Worm (Caenorhabditis elegans): ENCODE results near the gene pkc-2.

DNA sequence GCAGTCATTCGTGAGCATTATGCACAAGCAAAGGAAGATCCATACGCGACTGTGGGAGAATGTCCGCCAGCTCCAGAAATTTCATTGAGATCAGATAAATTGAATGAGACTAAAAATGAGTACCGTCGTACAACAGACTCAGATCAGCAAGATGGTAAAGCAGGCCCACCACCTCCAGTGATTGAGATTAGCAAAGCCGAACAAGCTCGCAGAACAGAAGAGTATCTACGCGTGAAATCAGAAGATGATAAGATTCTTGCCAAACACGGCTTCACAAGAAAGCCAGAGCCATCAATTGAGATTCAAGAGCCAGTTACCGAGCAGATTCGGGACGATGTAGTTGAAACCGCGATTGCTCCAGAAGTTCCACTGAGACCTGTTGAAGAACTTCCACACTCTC lies 53.3 kb downstream of the pkc-2 start:
- TF ChIP-seq ttx-3 (tag; optimal IDR thresholded peaks at IDR 0.05) (no peak), tbx-7 (tag; optimal IDR thresholded peaks at IDR 0.05) (no peak), che-1 (tag; optimal IDR thresholded peaks at IDR 0.05) (no peak), elt-2 (tag; optimal IDR thresholded peaks at IDR 0.05) (no peak), ama-1 (optimal IDR thresholded peaks at IDR 0.05) (no peak), unc-55 (GFP tag; optimal IDR thresholded peaks at IDR 0.05) (no peak), pqm-1 (tag; optimal IDR thresholded peaks at IDR 0.05) (no peak)
